Worm (Caenorhabditis elegans): ENCODE data around the gene rsp-5.

DNA sequence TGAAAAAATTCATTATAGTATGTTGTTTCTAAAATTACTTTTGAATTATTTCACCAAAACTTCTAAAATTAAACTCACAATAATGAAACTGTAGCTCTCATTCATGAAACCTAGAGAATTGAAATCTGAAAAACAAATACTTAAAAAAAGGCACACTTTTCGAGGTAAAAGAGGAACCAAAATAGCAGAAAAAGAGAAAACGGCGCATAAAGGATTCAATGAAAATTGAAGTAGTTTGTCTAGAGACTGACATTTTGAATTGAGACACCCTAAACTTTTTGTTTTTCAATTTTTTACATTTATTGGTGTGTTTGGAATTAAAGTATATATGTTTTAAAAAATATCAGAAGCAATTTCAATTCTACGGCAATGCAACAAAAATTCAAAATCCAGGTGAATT, 19.0 kb upstream of the rsp-5 start, which contains the start of gene dgk-5:
- TF ChIP-seq unc-42 (tag; optimal IDR thresholded peaks at IDR 0.05) (no peak), rnt-1 (tag; optimal IDR thresholded peaks at IDR 0.05) (no peak), nhr-11 (tag; optimal IDR thresholded peaks at IDR 0.05) (no peak), pax-1 (tag; optimal IDR thresholded peaks at IDR 0.05) (no peak), pha-4 (tag; optimal IDR thresholded peaks at IDR 0.05) (no peak), pqm-1 (tag; optimal IDR thresholded peaks at IDR 0.05) (no peak), sdc-2 (tag; optimal IDR thresholded peaks at IDR 0.05) (no peak), pag-3 (tag; optimal IDR thresholded peaks at IDR 0.05; ENCODE audit: borderline replicate concordance) (no peak), ceh-19 (GFP tag; optimal IDR thresholded peaks at IDR 0.05) (no peak), npax-4 (tag; optimal IDR thresholded peaks at IDR 0.05) (no peak), tbx-2 (tag; optimal IDR thresholded peaks at IDR 0.05) (no peak)

Measured in whole organism, late embryonic.